Fruit fly (Drosophila melanogaster) whole organism, embryonic: Measurements from ENCODE around the gene Fnta.

Source experiments
- Abd-B ChIP-seq: fragments of 200-800 bp; sonication (Bioruptor generic); optimal IDR thresholded peaks from 2 replicates; lab custom pipeline; 2018; ENCODE audit warnings: missing biosample characterization, mild to moderate bottlenecking, missing genetic modification characterization, moderate library complexity
- CG10267 ChIP-seq: fragments of 200-800 bp; sonication (Bioruptor generic); optimal IDR thresholded peaks from 2 replicates; lab custom pipeline; 2018; ENCODE audit warnings: missing biosample characterization, mild to moderate bottlenecking, missing genetic modification characterization, moderate library complexity
- CG11247 ChIP-seq: fragments of 200-800 bp; sonication (Bioruptor generic); IDR thresholded peaks from 2 replicates; pipeline ENCODE4 v1.3.6; 2022; ENCODE audit warnings: missing biosample characterization, missing genetic modification characterization
- CG12219 ChIP-seq: fragments of 200-800 bp; sonication (Bioruptor generic); optimal IDR thresholded peaks from 3 replicates; lab custom pipeline; 2018; ENCODE audit warnings: missing biosample characterization, mild to moderate bottlenecking, missing genetic modification characterization
- CG12942 ChIP-seq: fragments of 200-800 bp; sonication (Bioruptor generic); optimal IDR thresholded peaks from 3 replicates; lab custom pipeline; 2016; ENCODE audit warnings: missing biosample characterization, missing genetic modification characterization
- CG13894 ChIP-seq: fragments of 200-800 bp; sonication (Bioruptor generic); optimal IDR thresholded peaks from 3 replicates; lab custom pipeline; 2018; ENCODE audit warnings: missing biosample characterization, mild to moderate bottlenecking, missing genetic modification characterization, moderate library complexity
- CG14441 ChIP-seq: fragments of 200-800 bp; sonication (Bioruptor generic); IDR thresholded peaks from 2 replicates; pipeline ENCODE4 v1.3.6; 2022; ENCODE audit warnings: missing biosample characterization, missing genetic modification characterization
- CG15479 ChIP-seq: fragments of 200-800 bp; sonication (Bioruptor generic); optimal IDR thresholded peaks from 3 replicates; lab custom pipeline; 2019; ENCODE audit warnings: missing biosample characterization, mild to moderate bottlenecking, missing genetic modification characterization, moderate library complexity
- CG16815 ChIP-seq: fragments of 200-800 bp; sonication (Bioruptor generic); optimal IDR thresholded peaks from 3 replicates; lab custom pipeline; 2017; ENCODE audit warnings: missing biosample characterization, mild to moderate bottlenecking, missing genetic modification characterization
- CG17359 ChIP-seq: fragments of 200-800 bp; sonication (Bioruptor generic); optimal IDR thresholded peaks from 3 replicates; lab custom pipeline; 2018; ENCODE audit warnings: missing biosample characterization, mild to moderate bottlenecking, missing genetic modification characterization, moderate library complexity
- CG17385 ChIP-seq: fragments of 200-800 bp; sonication (Bioruptor generic); optimal IDR thresholded peaks from 3 replicates; lab custom pipeline; 2018; ENCODE audit warnings: missing biosample characterization, mild to moderate bottlenecking, missing genetic modification characterization
- CG17568 ChIP-seq: fragments of 200-800 bp; sonication (Bioruptor generic); optimal IDR thresholded peaks from 2 replicates; lab custom pipeline; 2018; ENCODE audit warnings: missing biosample characterization, mild to moderate bottlenecking, missing genetic modification characterization, moderate library complexity
- CG32767 ChIP-seq: fragments of 200-800 bp; sonication (Bioruptor generic); IDR thresholded peaks from 2 replicates; pipeline ENCODE4 v1.3.6; 2022; ENCODE audit warnings: missing biosample characterization, missing genetic modification characterization
- CG3995 ChIP-seq: fragments of 200-800 bp; sonication (Bioruptor generic); optimal IDR thresholded peaks from 3 replicates; lab custom pipeline; 2016; ENCODE audit warnings: missing biosample characterization, missing genetic modification characterization
- CG4424 ChIP-seq: fragments of 200-800 bp; sonication (Bioruptor generic); optimal IDR thresholded peaks from 3 replicates; lab custom pipeline; 2016; ENCODE audit warnings: missing biosample characterization, missing genetic modification characterization
- CG6765 ChIP-seq: fragments of 200-800 bp; sonication (Bioruptor generic); optimal IDR thresholded peaks from 3 replicates; lab custom pipeline; 2017; ENCODE audit warnings: missing biosample characterization, mild to moderate bottlenecking, missing genetic modification characterization
- CG8924 ChIP-seq: fragments of 200-800 bp; optimal IDR thresholded peaks from 3 replicates; lab custom pipeline; 2019; ENCODE audit warnings: missing biosample characterization, mild to moderate bottlenecking, missing genetic modification characterization, moderate library complexity
- CG9817 ChIP-seq: fragments of 200-800 bp; sonication (Bioruptor generic); optimal IDR thresholded peaks from 2 replicates; lab custom pipeline; 2018; ENCODE audit warnings: missing biosample characterization, mild to moderate bottlenecking, missing genetic modification characterization, moderate library complexity
- CG9876 ChIP-seq: fragments of 200-800 bp; sonication (Bioruptor generic); optimal IDR thresholded peaks from 2 replicates; lab custom pipeline; 2016; ENCODE audit warnings: missing biosample characterization, missing genetic modification characterization
- CrebB ChIP-seq: fragments of 200-800 bp; sonication (Bioruptor generic); optimal IDR thresholded peaks from 3 replicates; lab custom pipeline; 2018; ENCODE audit warnings: missing biosample characterization, mild to moderate bottlenecking, missing genetic modification characterization
- D ChIP-seq, 2 experiments: fragments of 200-800 bp in 1 of 2; fragments of >200 bp in 1 of 2; sonication (Bioruptor generic) in 1 of 2; optimal IDR thresholded peaks; 2 replicates in 1 of 2; 3 replicates in 1 of 2; lab custom pipeline; 2017; ENCODE audit warnings: mild to moderate bottlenecking in 1 of 2, missing biosample characterization in 1 of 2, missing genetic modification characterization in 1 of 2, missing genetic modification reagents in 1 of 2
- Dll ChIP-seq: fragments of 200-800 bp; sonication (Bioruptor generic); IDR thresholded peaks from 4 replicates; pipeline ENCODE4 v1.3.6; 2022; ENCODE audit warnings: missing biosample characterization, missing genetic modification characterization; ENCODE audit not compliant: partially characterized antibody
- Eip74EF ChIP-seq, 2 experiments: fragments of 200-800 bp in 1 of 2; fragments of >200 bp in 1 of 2; sonication (Bioruptor generic) in 1 of 2; optimal IDR thresholded peaks; 2 replicates each; lab custom pipeline; 2017 to 2019; ENCODE audit warnings: missing biosample characterization in 2 of 2, missing genetic modification characterization in 2 of 2, mild to moderate bottlenecking in 1 of 2, moderate library complexity in 1 of 2
- Fer1 ChIP-seq: fragments of 200-800 bp; sonication (Bioruptor generic); optimal IDR thresholded peaks from 2 replicates; lab custom pipeline; 2017; ENCODE audit warnings: missing biosample characterization, mild to moderate bottlenecking, missing genetic modification characterization
- Hmr ChIP-seq: fragments of 200-800 bp; sonication (Bioruptor generic); optimal IDR thresholded peaks from 3 replicates; lab custom pipeline; 2017; ENCODE audit warnings: mild to moderate bottlenecking, missing biosample characterization, missing genetic modification reagents, missing genetic modification characterization
- Med ChIP-seq: fragments of 200-800 bp; sonication (Bioruptor generic); peaks from one replicate; lab custom pipeline; 2016; ENCODE audit warnings: missing biosample characterization, missing genetic modification characterization, mild to moderate bottlenecking, inconsistent platforms, moderate library complexity
- Rx ChIP-seq: fragments of 200-800 bp; sonication (Bioruptor generic); IDR thresholded peaks from 2 replicates; pipeline ENCODE4 v1.3.6; 2022; ENCODE audit warnings: missing biosample characterization, missing genetic modification characterization
- Sox102F ChIP-seq: fragments of 200-800 bp; sonication (Bioruptor generic); optimal IDR thresholded peaks from 2 replicates; lab custom pipeline; 2018; ENCODE audit warnings: missing biosample characterization, mild to moderate bottlenecking, missing genetic modification characterization, moderate library complexity
- ara ChIP-seq: fragments of 200-800 bp; sonication (Bioruptor generic); IDR thresholded peaks from 2 replicates; pipeline ENCODE4 v1.3.6; 2022; ENCODE audit warnings: missing biosample characterization, missing genetic modification characterization
- caup ChIP-seq: fragments of 200-800 bp; sonication (Bioruptor generic); optimal IDR thresholded peaks from 3 replicates; lab custom pipeline; 2017; ENCODE audit warnings: missing biosample characterization, mild to moderate bottlenecking, missing genetic modification characterization, moderate library complexity; ENCODE audit not compliant: severe bottlenecking
- ci ChIP-seq: fragments of 200-800 bp; sonication (Bioruptor generic); IDR thresholded peaks from 3 replicates; pipeline ENCODE4 v1.3.6; 2022; ENCODE audit warnings: missing biosample characterization, missing genetic modification characterization
- corto ChIP-seq: fragments of 200-800 bp; sonication (Bioruptor generic); optimal IDR thresholded peaks from 2 replicates; lab custom pipeline; 2016; ENCODE audit warnings: missing biosample characterization, mild to moderate bottlenecking, missing genetic modification characterization, moderate library complexity
- crc ChIP-seq: fragments of 200-800 bp; sonication (Bioruptor generic); optimal IDR thresholded peaks from 2 replicates; lab custom pipeline; 2016; ENCODE audit warnings: missing biosample characterization, missing genetic modification characterization
- croc ChIP-seq: fragments of 200-800 bp; sonication (Bioruptor generic); conservative IDR thresholded peaks from 3 replicates; pipeline ENCODE4 v1.3.6; 2022; ENCODE audit warnings: missing biosample characterization, missing genetic modification characterization
- crp ChIP-seq, 2 experiments: fragments of 200-800 bp; sonication (Bioruptor generic); optimal IDR thresholded peaks; 2 replicates in 1 of 2; 3 replicates in 1 of 2; lab custom pipeline; 2017; ENCODE audit warnings: missing biosample characterization in 2 of 2, missing genetic modification characterization in 2 of 2, mild to moderate bottlenecking in 1 of 2, moderate library complexity in 1 of 2
- dmrt99B ChIP-seq: fragments of 200-800 bp; sonication (Bioruptor generic); optimal IDR thresholded peaks from 2 replicates; lab custom pipeline; 2018; ENCODE audit warnings: missing biosample characterization, mild to moderate bottlenecking, missing genetic modification characterization, moderate library complexity
- dpn ChIP-seq, 2 experiments: fragments of 200-800 bp; sonication (Bioruptor generic); optimal IDR thresholded peaks; 3 replicates each; lab custom pipeline; 2016; ENCODE audit warnings: missing biosample characterization in 2 of 2, missing genetic modification characterization in 2 of 2
- esg ChIP-seq: fragments of 200-800 bp; sonication (Bioruptor generic); conservative IDR thresholded peaks from 2 replicates; pipeline ENCODE4 v1.3.6; 2022; ENCODE audit warnings: missing biosample characterization, missing genetic modification characterization
- fd96Cb ChIP-seq: fragments of 200-800 bp; sonication (Bioruptor generic); optimal IDR thresholded peaks from 2 replicates; lab custom pipeline; 2018; ENCODE audit warnings: missing biosample characterization, mild to moderate bottlenecking, missing genetic modification characterization, moderate library complexity
- gcm ChIP-seq: fragments of 200-800 bp; sonication (Bioruptor generic); optimal IDR thresholded peaks from 2 replicates; lab custom pipeline; 2019; ENCODE audit warnings: missing biosample characterization, mild to moderate bottlenecking, missing genetic modification characterization, moderate library complexity
- lov ChIP-seq, 2 experiments: fragments of 200-800 bp in 1 of 2; fragments of >200 bp in 1 of 2; sonication (Bioruptor generic) in 1 of 2; IDR thresholded peaks in 1 of 2; optimal IDR thresholded peaks in 1 of 2; 2 replicates in 1 of 2; 3 replicates in 1 of 2; pipeline versions ENCODE4 v1.3.6 to Lab custom; 2017 to 2022; ENCODE audit warnings: missing biosample characterization in 1 of 2, missing genetic modification characterization in 1 of 2
- mld ChIP-seq: fragments of 200-800 bp; sonication (Bioruptor generic); IDR thresholded peaks from 3 replicates; pipeline ENCODE4 v1.3.6; 2022; ENCODE audit warnings: missing biosample characterization, missing genetic modification characterization; ENCODE audit not compliant: partially characterized antibody
- pan ChIP-seq, 4 experiments: fragments of >200 bp in 3 of 4; fragments of 200-800 bp in 1 of 4; sonication (Bioruptor generic) in 1 of 4; optimal IDR thresholded peaks in 3 of 4; IDR thresholded peaks in 1 of 4; 2 replicates each; pipeline versions ENCODE4 v1.3.6 to Lab custom; 2017 to 2022; ENCODE audit warnings: missing biosample characterization in 2 of 4, missing genetic modification characterization in 2 of 4, mixed read lengths in 1 of 4
- row ChIP-seq: fragments of 200-800 bp; sonication (Bioruptor generic); IDR thresholded peaks from 3 replicates; pipeline ENCODE4 v1.3.6; 2022; ENCODE audit warnings: missing biosample characterization, missing genetic modification characterization
- sob ChIP-seq: fragments of 200-800 bp; sonication (Bioruptor generic); IDR thresholded peaks from 2 replicates; pipeline ENCODE4 v1.3.6; 2022; ENCODE audit warnings: missing biosample characterization, missing genetic modification characterization
- tup ChIP-seq: fragments of 200-800 bp; sonication (Bioruptor generic); optimal IDR thresholded peaks from 2 replicates; lab custom pipeline; 2016; ENCODE audit warnings: missing biosample characterization, mild to moderate bottlenecking, missing genetic modification characterization, moderate library complexity
- zfh1 ChIP-seq: fragments of 200-800 bp; sonication (Bioruptor generic); IDR thresholded peaks from 3 replicates; pipeline ENCODE4 v1.3.6; 2022; ENCODE audit warnings: missing biosample characterization, missing genetic modification characterization

Gene Fnta

DNA sequence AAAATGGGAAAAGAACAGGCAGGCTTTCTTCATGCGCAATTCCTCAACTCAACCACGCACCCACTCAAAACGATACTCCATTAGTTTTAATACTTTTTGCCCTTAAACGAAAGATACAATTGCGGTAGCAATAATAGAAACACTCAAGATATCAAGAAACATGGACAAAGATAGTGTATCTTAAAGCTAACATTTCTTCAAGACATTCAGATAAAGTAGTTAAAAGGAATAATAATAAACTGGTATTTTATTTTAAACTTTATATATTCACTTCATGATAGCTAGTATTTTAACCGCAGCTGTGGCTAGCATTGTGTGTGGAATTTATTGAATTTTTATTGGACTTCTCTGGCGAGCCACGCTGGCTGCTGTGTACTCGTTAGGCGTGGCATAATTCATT, 25.6 kb upstream of the Fnta start (continued):
- TF ChIP-seq CG15479 (GFP tag; lab: Kevin White, UChicago), result no peak
- peak; percentile 44; the same call in 1 of the 3 replicates for TF ChIP-seq zfh1 (GFP tag; lab: Robert Waterston, UW)
- TF ChIP-seq CG16815, result peak; percentile 43
- TF ChIP-seq CG6765 (GFP tag; lab: Kevin White, UChicago), result peak; percentile 27
- peak; percentile 76 for TF ChIP-seq Fer1 (GFP tag; lab: Kevin White, UChicago)
- TF ChIP-seq CG13894 (tag; lab: Kevin White, UChicago), result peak; percentile 35
- TF ChIP-seq Abd-B (GFP tag; lab: Kevin White, UChicago), result peak; percentile 33
- no peak for TF ChIP-seq crc (GFP tag; lab: Kevin White, UChicago)
- peak; percentile 73 for TF ChIP-seq fd96Cb (tag; lab: Kevin White, UChicago)
- 0 out of 2 replicates have a peak, but pooled peaks have one; percentile 24 for TF ChIP-seq Rx (GFP tag; lab: Robert Waterston, UW)
- TF ChIP-seq Sox102F (GFP tag; lab: Kevin White, UChicago), result peak; percentile 57
- TF ChIP-seq gcm, result peak; percentile 67
- TF ChIP-seq CG9817 (tag; lab: Kevin White, UChicago), result peak; percentile 9
- peak; percentile 84 for TF ChIP-seq dmrt99B (tag; lab: Kevin White, UChicago)
- TF ChIP-seq CG8924 (tag; lab: Kevin White, UChicago), result peak; percentile 75
- no peak for TF ChIP-seq lov (optimal IDR thresholded peaks at IDR 0.05; lab: Kevin White, UChicago)
- TF ChIP-seq lov (GFP tag; IDR thresholded peaks at IDR 0.05; lab: Robert Waterston, UW), result no peak
- TF ChIP-seq CG14441 (GFP tag; lab: Robert Waterston, UW), result peak; percentile 63
- TF ChIP-seq ara (GFP tag; lab: Robert Waterston, UW), result peak; percentile 73
- TF ChIP-seq CG11247 (GFP tag; lab: Robert Waterston, UW), result no peak
- TF ChIP-seq caup (GFP tag; lab: Kevin White, UChicago), result peak; percentile 30
- peak; percentile 71 for TF ChIP-seq Med (GFP tag; lab: Kevin White, UChicago)
- peak; percentile 82 for TF ChIP-seq CG17359 (tag; lab: Kevin White, UChicago)
- TF ChIP-seq CG12942, result peak; percentile 20
- TF ChIP-seq ci (GFP tag; lab: Robert Waterston, UW), result peak; percentile 78
- peak; percentile 56 for TF ChIP-seq CG17568
- TF ChIP-seq pan (optimal IDR thresholded peaks at IDR 0.05; lab: Kevin White, UChicago), result no peak
- peak in 1 of 2 experiments; percentile 77 for TF ChIP-seq pan (GFP tag; optimal IDR thresholded peaks at IDR 0.05 in 1 of 2, IDR thresholded peaks at IDR 0.05 in 1 of 2)
- peak; percentile 42; the same call in 2 of the 3 replicates for TF ChIP-seq croc
- TF ChIP-seq CG4424 (GFP tag; lab: Kevin White, UChicago), result peak; percentile 58
- peak; percentile 37 for TF ChIP-seq CrebB
- TF ChIP-seq CG10267 (tag; lab: Kevin White, UChicago), result peak; percentile 72
- peak; percentile 64 for TF ChIP-seq Hmr
- TF ChIP-seq Eip74EF (GFP tag; optimal IDR thresholded peaks at IDR 0.05; lab: Kevin White, UChicago), result peak in 1 of 2 experiments; percentile 2
- peak; percentile 68 for TF ChIP-seq CG17385
- TF ChIP-seq corto (GFP tag; lab: Kevin White, UChicago), result no peak
- TF ChIP-seq row (GFP tag; lab: Robert Waterston, UW), result peak; percentile 86
- TF ChIP-seq D (optimal IDR thresholded peaks at IDR 0.05; lab: Kevin White, UChicago), result no peak
- TF ChIP-seq D (GFP tag; optimal IDR thresholded peaks at IDR 0.05; lab: Kevin White, UChicago), result peak; percentile 61
- TF ChIP-seq CG9876 (GFP tag; lab: Kevin White, UChicago), result no peak
- no peak for TF ChIP-seq Dll (GFP tag; lab: Robert Waterston, UW)
- no peak for TF ChIP-seq sob
- peak; percentile 71 for TF ChIP-seq CG32767 (GFP tag; lab: Robert Waterston, UW)
- TF ChIP-seq tup (GFP tag; lab: Kevin White, UChicago), result no peak
- no peak for TF ChIP-seq crp (GFP tag; optimal IDR thresholded peaks at IDR 0.05; lab: Kevin White, UChicago)
- no peak for TF ChIP-seq mld
- peak; percentile 58 for TF ChIP-seq CG12219 (GFP tag; lab: Kevin White, UChicago)
- TF ChIP-seq CG3995 (GFP tag; lab: Kevin White, UChicago), result no peak
- TF ChIP-seq dpn (GFP tag; optimal IDR thresholded peaks at IDR 0.05; lab: Kevin White, UChicago), result peak in 1 of 2 experiments; percentile 43
- peak; percentile 71 for TF ChIP-seq esg (GFP tag; lab: Robert Waterston, UW)
